Fruit fly (Drosophila melanogaster) whole organism, embryonic: Measurements from ENCODE around the gene CG13096.

ENCODE experiments used
- CG17361 ChIP-seq: fragments of 200-800 bp; sonication (Bioruptor generic); IDR thresholded peaks from 3 replicates; pipeline ENCODE4 v1.3.6; 2022; ENCODE audit warnings: missing biosample characterization, missing genetic modification characterization
- CG31224 ChIP-seq: fragments of 200-800 bp; sonication (Bioruptor generic); IDR thresholded peaks from 2 replicates; pipeline ENCODE4 v1.3.6; 2022; ENCODE audit warnings: missing biosample characterization, missing genetic modification characterization
- CG4617 ChIP-seq: fragments of 200-800 bp; sonication (Bioruptor generic); optimal IDR thresholded peaks from 3 replicates; lab custom pipeline; 2016; ENCODE audit warnings: missing biosample characterization, missing genetic modification characterization, borderline replicate concordance
- CG5953 ChIP-seq: fragments of 200-800 bp; sonication (Bioruptor generic); IDR thresholded peaks from 2 replicates; pipeline ENCODE4 v1.3.6; 2022; ENCODE audit warnings: missing biosample characterization, missing genetic modification characterization
- CG6813 ChIP-seq: fragments of 200-800 bp; sonication (Bioruptor generic); optimal IDR thresholded peaks from 2 replicates; lab custom pipeline; 2017; ENCODE audit warnings: missing biosample characterization, missing genetic modification characterization, mild to moderate bottlenecking, moderate library complexity, missing genetic modification reagents
- CG9817 ChIP-seq: fragments of 200-800 bp; sonication (Bioruptor generic); optimal IDR thresholded peaks from 2 replicates; lab custom pipeline; 2018; ENCODE audit warnings: missing biosample characterization, mild to moderate bottlenecking, missing genetic modification characterization, moderate library complexity
- Opbp ChIP-seq: fragments of 200-800 bp; sonication (Bioruptor generic); IDR thresholded peaks from 3 replicates; pipeline ENCODE4 v1.3.6; 2022; ENCODE audit warnings: missing biosample characterization, missing genetic modification characterization; ENCODE audit not compliant: partially characterized antibody
- exex ChIP-seq: fragments of 200-800 bp; sonication (Bioruptor generic); optimal IDR thresholded peaks from 4 replicates; lab custom pipeline; 2018; ENCODE audit warnings: missing biosample characterization, mild to moderate bottlenecking, missing genetic modification characterization, moderate library complexity
- insv ChIP-seq, 2 experiments: fragments of 200-800 bp; sonication (Bioruptor generic); optimal IDR thresholded peaks; 3 replicates each; lab custom pipeline; 2016 to 2018; ENCODE audit warnings: missing biosample characterization in 2 of 2, missing genetic modification characterization in 2 of 2
- nerfin-1 ChIP-seq: fragments of 200-800 bp; sonication (Bioruptor generic); optimal IDR thresholded peaks from 3 replicates; lab custom pipeline; 2019; ENCODE audit warnings: missing biosample characterization, mild to moderate bottlenecking, missing genetic modification characterization, moderate library complexity
- ssp ChIP-seq: fragments of 200-800 bp; sonication (Bioruptor generic); IDR thresholded peaks from 2 replicates; pipeline ENCODE4 v1.3.6; 2022; ENCODE audit warnings: missing biosample characterization, missing genetic modification characterization
- toy ChIP-seq: fragments of 200-800 bp; sonication (Bioruptor generic); IDR thresholded peaks from 2 replicates; pipeline ENCODE4 v1.3.6; 2022; ENCODE audit warnings: missing biosample characterization, missing genetic modification characterization

Gene CG13096

DNA sequence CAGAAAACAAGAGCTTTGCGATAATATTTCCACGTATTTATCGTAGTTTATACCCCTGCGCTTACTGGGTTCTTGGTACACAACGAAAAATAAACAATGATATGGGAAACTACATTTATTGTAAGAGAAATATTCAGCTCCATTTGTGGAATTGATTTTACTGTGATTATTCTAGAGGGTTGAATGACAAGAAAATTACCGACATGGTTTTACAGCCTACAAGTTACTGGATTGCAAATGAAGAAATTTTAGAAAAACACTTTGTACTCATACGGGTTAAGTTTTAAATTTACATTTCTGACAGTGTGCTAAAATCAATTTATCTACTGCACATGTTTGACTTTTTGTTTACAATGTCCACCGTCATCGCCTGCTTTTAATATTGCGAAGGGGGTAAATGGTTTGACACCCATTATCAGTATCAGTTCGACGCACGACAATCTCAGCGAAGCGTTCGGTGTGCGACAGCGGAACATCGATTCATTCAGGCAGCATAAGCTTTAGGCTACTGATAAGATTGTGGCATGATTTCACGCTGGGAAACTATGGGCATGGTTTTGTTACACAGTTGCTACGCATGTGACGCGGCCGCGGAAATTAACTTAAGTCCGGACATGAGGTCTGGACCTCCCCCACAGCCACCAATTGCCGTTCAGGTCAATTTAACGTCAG lies 49.7 kb downstream of the CG13096 start (continued):
- peak; percentile 1 for TF ChIP-seq CG6813 (GFP tag; lab: Kevin White, UChicago)
- TF ChIP-seq CG4617 (GFP tag; lab: Kevin White, UChicago) = no peak
- TF ChIP-seq nerfin-1 = peak; percentile 16
- TF ChIP-seq toy = no peak
- TF ChIP-seq CG5953 (GFP tag; lab: Robert Waterston, UW) = no peak
- TF ChIP-seq insv (GFP tag; optimal IDR thresholded peaks at IDR 0.05; lab: Kevin White, UChicago) = no peak
- TF ChIP-seq ssp (GFP tag; lab: Robert Waterston, UW) = no peak
- peak; percentile 26 for TF ChIP-seq CG9817 (tag; lab: Kevin White, UChicago)
- no peak for TF ChIP-seq CG31224 (GFP tag; lab: Robert Waterston, UW)
- no peak for TF ChIP-seq Opbp (GFP tag; lab: Robert Waterston, UW)
- peak; percentile 74 for TF ChIP-seq exex (tag; lab: Kevin White, UChicago)
- TF ChIP-seq CG17361 (GFP tag; lab: Robert Waterston, UW) = peak; percentile 43; the same call in 1 of the 3 replicates
